Worm (Caenorhabditis elegans) whole organism, L4 larva: ENCODE measurements around the gene R10E11.5.

Experiments used
- F37D6.2 ChIP-seq: sonication (generic microtip); optimal IDR thresholded peaks from 2 replicates; lab custom pipeline; 2016; ENCODE audit warnings: mild to moderate bottlenecking, missing genetic modification characterization, missing compliant biosample characterization
- R02D3.7 ChIP-seq: fragments of 150-350 bp; sonication (generic microtip); optimal IDR thresholded peaks from 3 replicates; lab custom pipeline; 2014; ENCODE audit warnings: missing biosample characterization, missing genetic modification characterization
- T20F7.1 ChIP-seq: fragments of 200-800 bp; sonication (Bioruptor generic); optimal IDR thresholded peaks from 2 replicates; lab custom pipeline; 2018; ENCODE audit warnings: mild to moderate bottlenecking, missing genetic modification characterization, missing compliant biosample characterization
- Y105C5A.15 ChIP-seq: fragments of 200-800 bp; sonication (Bioruptor generic); IDR thresholded peaks from 2 replicates; pipeline ENCODE4 v1.3.6; 2022; ENCODE audit warnings: missing genetic modification characterization, missing compliant biosample characterization
- Y5F2A.4 ChIP-seq: fragments of 200-800 bp; sonication (Bioruptor generic); optimal IDR thresholded peaks from 2 replicates; lab custom pipeline; 2018; ENCODE audit warnings: mild to moderate bottlenecking, missing genetic modification characterization, missing compliant biosample characterization
- Y75B8A.6 ChIP-seq: fragments of 200-800 bp; sonication (Bioruptor generic); IDR thresholded peaks from 2 replicates; pipeline ENCODE4 v1.3.6; 2022; ENCODE audit warnings: missing genetic modification reagents, missing genetic modification characterization, missing compliant biosample characterization
- ZK337.2 ChIP-seq: fragments of 200-800 bp; sonication (Bioruptor generic); IDR thresholded peaks from 2 replicates; pipeline ENCODE4 v1.3.6; 2022; ENCODE audit warnings: missing genetic modification reagents, missing genetic modification characterization, missing compliant biosample characterization
- ZK546.5 ChIP-seq, 2 experiments: sonication (generic microtip); optimal IDR thresholded peaks; 2 replicates each; lab custom pipeline; 2017; ENCODE audit warnings: missing biosample characterization in 2 of 2, missing genetic modification characterization in 2 of 2
- aha-1 ChIP-seq: fragments of 150-350 bp; peaks from one replicate; lab custom pipeline; 2014; ENCODE audit warnings: missing biosample characterization, missing genetic modification characterization
- aly-2 ChIP-seq: sonication (generic microtip); optimal IDR thresholded peaks from 2 replicates; lab custom pipeline; 2018; ENCODE audit warnings: missing biosample characterization, missing genetic modification characterization
- ceh-20 ChIP-seq: fragments of 200-800 bp; sonication (Bioruptor generic); IDR thresholded peaks from 2 replicates; pipeline ENCODE4 v1.3.6; 2022; ENCODE audit warnings: missing genetic modification reagents, missing genetic modification characterization, missing compliant biosample characterization
- ceh-44 ChIP-seq: fragments of 200-800 bp; sonication (Bioruptor generic); IDR thresholded peaks from 2 replicates; pipeline ENCODE4 v1.3.6; 2022; ENCODE audit warnings: missing genetic modification reagents, missing genetic modification characterization, missing compliant biosample characterization
- ceh-82 ChIP-seq: sonication (generic microtip); optimal IDR thresholded peaks from 2 replicates; lab custom pipeline; 2017; ENCODE audit warnings: missing biosample characterization, missing genetic modification characterization
- daf-16 ChIP-seq, 3 experiments: sonication (generic microtip); optimal IDR thresholded peaks; 2 replicates each; lab custom pipeline; 2016 to 2017; ENCODE audit warnings: missing genetic modification characterization in 3 of 3, missing genetic modification reagents in 3 of 3, mild to moderate bottlenecking in 2 of 3, missing compliant biosample characterization in 2 of 3, missing biosample characterization in 1 of 3, moderate library complexity in 1 of 3
- daf-19 ChIP-seq: fragments of 200-800 bp; sonication (Bioruptor generic); conservative IDR thresholded peaks from 2 replicates; pipeline ENCODE4 v1.3.6; 2022; ENCODE audit warnings: missing genetic modification characterization, missing compliant biosample characterization
- daf-8 ChIP-seq: fragments of 200-800 bp; sonication (Bioruptor generic); IDR thresholded peaks from 2 replicates; pipeline ENCODE4 v1.3.6; 2022; ENCODE audit warnings: missing genetic modification characterization, missing compliant biosample characterization
- dmd-9 ChIP-seq: fragments of 200-800 bp; sonication (Bioruptor generic); IDR thresholded peaks from 2 replicates; pipeline ENCODE4 v1.3.6; 2022; ENCODE audit warnings: missing genetic modification reagents, missing genetic modification characterization, missing compliant biosample characterization
- dve-1 ChIP-seq: sonication (generic microtip); optimal IDR thresholded peaks from 2 replicates; lab custom pipeline; 2017; ENCODE audit warnings: antibody characterized with exemption, mild to moderate bottlenecking, missing genetic modification characterization, missing compliant biosample characterization; ENCODE audit not compliant: insufficient read depth
- egl-43 ChIP-seq: fragments of 200-800 bp; sonication (Bioruptor generic); IDR thresholded peaks from 2 replicates; pipeline ENCODE4 v1.3.6; 2022; ENCODE audit warnings: missing genetic modification reagents, missing genetic modification characterization, missing compliant biosample characterization
- fkh-10 ChIP-seq: fragments of 150-350 bp; optimal IDR thresholded peaks from 2 replicates; lab custom pipeline; 2014; ENCODE audit warnings: missing biosample characterization, missing genetic modification reagents, missing genetic modification characterization
- gei-8 ChIP-seq: fragments of 200-800 bp; sonication (Bioruptor generic); optimal IDR thresholded peaks from 2 replicates; lab custom pipeline; 2018; ENCODE audit warnings: mild to moderate bottlenecking, missing genetic modification characterization, missing compliant biosample characterization
- hlh-30 ChIP-seq: sonication (generic microtip); optimal IDR thresholded peaks from 2 replicates; lab custom pipeline; 2017; ENCODE audit warnings: antibody characterized with exemption, mild to moderate bottlenecking, missing genetic modification characterization, missing compliant biosample characterization; ENCODE audit not compliant: insufficient read depth
- hmg-1.1 ChIP-seq: fragments of 200-800 bp; sonication (Bioruptor generic); IDR thresholded peaks from 2 replicates; pipeline ENCODE4 v1.3.6; 2022; ENCODE audit warnings: missing genetic modification reagents, missing genetic modification characterization, missing compliant biosample characterization
- jun-1 ChIP-seq: fragments of 150-350 bp; optimal IDR thresholded peaks from 2 replicates; lab custom pipeline; 2014; ENCODE audit warnings: missing biosample characterization, missing genetic modification reagents, missing genetic modification characterization
- lim-7 ChIP-seq: fragments of 200-800 bp; sonication (Bioruptor generic); IDR thresholded peaks from 2 replicates; pipeline ENCODE4 v1.3.6; 2022; ENCODE audit warnings: missing genetic modification characterization, missing compliant biosample characterization
- lin-1 ChIP-seq: fragments of 200-800 bp; sonication (Bioruptor generic); IDR thresholded peaks from 2 replicates; pipeline ENCODE4 v1.3.6; 2022; ENCODE audit warnings: missing genetic modification reagents, missing genetic modification characterization, missing compliant biosample characterization
- lin-13 ChIP-seq: fragments of 150-350 bp; optimal IDR thresholded peaks from 2 replicates; lab custom pipeline; 2014; ENCODE audit warnings: missing biosample characterization, missing genetic modification reagents, missing genetic modification characterization
- lin-39 ChIP-seq: fragments of 150-350 bp; optimal IDR thresholded peaks from 2 replicates; lab custom pipeline; 2014; ENCODE audit warnings: missing biosample characterization, missing genetic modification reagents, missing genetic modification characterization
- lir-3 ChIP-seq: sonication (generic microtip); optimal IDR thresholded peaks from 2 replicates; lab custom pipeline; 2016; ENCODE audit warnings: mild to moderate bottlenecking, missing genetic modification characterization, missing compliant biosample characterization
- lsy-2 ChIP-seq, 2 experiments: fragments of 150-350 bp in 1 of 2; sonication (generic microtip) in 1 of 2; optimal IDR thresholded peaks; 2 replicates each; lab custom pipeline; 2014 to 2017; ENCODE audit warnings: missing biosample characterization in 2 of 2, missing genetic modification characterization in 2 of 2
- madf-9 ChIP-seq: fragments of 200-800 bp; sonication (Bioruptor generic); conservative IDR thresholded peaks from 2 replicates; pipeline ENCODE4 v1.3.6; 2022; ENCODE audit warnings: missing genetic modification reagents, missing genetic modification characterization, missing compliant biosample characterization
- mdl-1 ChIP-seq, 2 experiments: fragments of 150-350 bp in 1 of 2; sonication (generic microtip) in 1 of 2; optimal IDR thresholded peaks; 2 replicates each; lab custom pipeline; 2014 to 2017; ENCODE audit warnings: missing biosample characterization in 2 of 2, missing genetic modification characterization in 2 of 2
- mdt-29 ChIP-seq: fragments of 200-800 bp; sonication (Bioruptor generic); IDR thresholded peaks from 2 replicates; pipeline ENCODE4 v1.3.6; 2022; ENCODE audit warnings: missing genetic modification reagents, missing genetic modification characterization, missing compliant biosample characterization
- mep-1 ChIP-seq: fragments of 150-350 bp; sonication (generic microtip); optimal IDR thresholded peaks from 3 replicates; lab custom pipeline; 2014; ENCODE audit warnings: missing biosample characterization, missing genetic modification characterization
- mxl-3 ChIP-seq: fragments of 200-800 bp; sonication (Bioruptor generic); optimal IDR thresholded peaks from 2 replicates; lab custom pipeline; 2018; ENCODE audit warnings: mild to moderate bottlenecking, missing genetic modification characterization, missing compliant biosample characterization
- nhr-102 ChIP-seq: sonication (generic microtip); optimal IDR thresholded peaks from 2 replicates; lab custom pipeline; 2016; ENCODE audit warnings: mild to moderate bottlenecking, missing genetic modification characterization, moderate library complexity, missing compliant biosample characterization
- nhr-11 ChIP-seq: fragments of 150-350 bp; optimal IDR thresholded peaks from 2 replicates; lab custom pipeline; 2014; ENCODE audit warnings: missing biosample characterization, missing genetic modification characterization
- nhr-41 ChIP-seq: fragments of 200-800 bp; sonication (Bioruptor generic); IDR thresholded peaks from 2 replicates; pipeline ENCODE4 v1.3.6; 2022; ENCODE audit warnings: missing genetic modification reagents, missing genetic modification characterization, missing compliant biosample characterization
- nhr-42 ChIP-seq: fragments of 200-800 bp; sonication (Bioruptor generic); IDR thresholded peaks from 2 replicates; pipeline ENCODE4 v1.3.6; 2022; ENCODE audit warnings: missing genetic modification characterization, missing compliant biosample characterization
- nhr-6 ChIP-seq: fragments of 150-350 bp; optimal IDR thresholded peaks from 2 replicates; lab custom pipeline; 2014; ENCODE audit warnings: missing biosample characterization, missing genetic modification characterization
- nhr-76 ChIP-seq: fragments of 150-350 bp; optimal IDR thresholded peaks from 2 replicates; lab custom pipeline; 2014; ENCODE audit warnings: missing biosample characterization, missing genetic modification characterization
- php-3 ChIP-seq: fragments of 200-800 bp; sonication (Bioruptor generic); IDR thresholded peaks from 2 replicates; pipeline ENCODE4 v1.3.6; 2022; ENCODE audit warnings: missing genetic modification reagents, missing genetic modification characterization, missing compliant biosample characterization
- saeg-2 ChIP-seq: fragments of 200-800 bp; sonication (Bioruptor generic); IDR thresholded peaks from 2 replicates; pipeline ENCODE4 v1.3.6; 2022; ENCODE audit warnings: missing genetic modification reagents, missing genetic modification characterization, missing compliant biosample characterization
- skn-1 ChIP-seq: fragments of 150-350 bp; optimal IDR thresholded peaks from 2 replicates; lab custom pipeline; 2014; ENCODE audit warnings: missing biosample characterization, missing genetic modification characterization
- snpc-4 ChIP-seq: fragments of 150-350 bp; optimal IDR thresholded peaks from 2 replicates; lab custom pipeline; 2014; ENCODE audit warnings: missing biosample characterization, missing genetic modification characterization
- spr-1 ChIP-seq: sonication (generic microtip); optimal IDR thresholded peaks from 2 replicates; lab custom pipeline; 2016; ENCODE audit warnings: mild to moderate bottlenecking, missing genetic modification characterization, missing compliant biosample characterization
- unc-62 ChIP-seq, 3 experiments: fragments of 150-350 bp in 1 of 3; sonication (generic microtip); optimal IDR thresholded peaks in 2 of 3; peaks in 1 of 3; 1 replicate in 1 of 3; 2 replicates in 2 of 3; lab custom pipeline; 2014 to 2017; ENCODE audit warnings: missing biosample characterization in 3 of 3, missing genetic modification characterization in 3 of 3, missing genetic modification reagents in 3 of 3, missing genotype in 1 of 3
- zfp-2 ChIP-seq: sonication (generic microtip); optimal IDR thresholded peaks from 2 replicates; lab custom pipeline; 2016; ENCODE audit warnings: mild to moderate bottlenecking, missing genetic modification characterization, missing compliant biosample characterization
- zip-11 ChIP-seq: fragments of 200-800 bp; sonication (Bioruptor generic); IDR thresholded peaks from 2 replicates; pipeline ENCODE4 v1.3.6; 2022; ENCODE audit warnings: missing genetic modification characterization, missing compliant biosample characterization
- zip-2 ChIP-seq: fragments of 150-350 bp; optimal IDR thresholded peaks from 2 replicates; lab custom pipeline; 2014; ENCODE audit warnings: missing biosample characterization, missing genetic modification characterization
- ztf-11 ChIP-seq: fragments of 150-350 bp; optimal IDR thresholded peaks from 2 replicates; lab custom pipeline; 2014; ENCODE audit warnings: missing biosample characterization, missing genetic modification characterization

The R10E11.5 gene

DNA sequence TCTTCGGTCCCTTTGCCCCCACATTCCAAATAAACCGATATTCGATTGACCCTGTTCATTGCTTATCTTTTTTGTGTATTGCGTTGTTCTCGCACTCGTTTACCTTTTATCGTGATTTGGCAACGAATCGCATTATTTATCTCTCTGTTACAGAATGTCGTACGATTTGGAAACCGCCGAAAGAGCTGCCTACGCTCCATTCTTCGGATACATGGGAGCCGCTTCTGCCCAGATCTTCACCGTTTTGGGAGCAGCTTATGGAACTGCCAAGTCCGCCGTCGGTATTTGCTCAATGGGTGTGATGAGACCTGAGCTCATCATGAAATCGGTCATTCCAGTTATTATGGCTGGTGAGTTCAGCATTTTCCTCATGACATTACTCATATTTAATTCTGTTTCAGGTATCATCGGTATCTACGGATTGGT lies 7.4 kb downstream of the R10E11.5 start, which contains the start of gene vha-2 (continued):
- TF ChIP-seq lin-13 (GFP tag; lab: Kevin White, UChicago) = no peak
- TF ChIP-seq hlh-30 (tag; lab: Kevin White, UChicago) = no peak
- no peak for TF ChIP-seq fkh-10
- TF ChIP-seq spr-1 (tag; lab: Kevin White, UChicago) = peak; percentile 39
- TF ChIP-seq daf-19 (GFP tag; lab: Robert Waterston, UW) = no peak
- no peak for TF ChIP-seq nhr-76 (tag; lab: Kevin White, UChicago)
- no peak for TF ChIP-seq ceh-20 (GFP tag; lab: Robert Waterston, UW)
- no peak for TF ChIP-seq lsy-2 (tag; optimal IDR thresholded peaks at IDR 0.05; lab: Kevin White, UChicago)
- TF ChIP-seq zip-11 (GFP tag; lab: Robert Waterston, UW) = no peak
- TF ChIP-seq T20F7.1 (GFP tag; lab: Kevin White, UChicago) = peak; percentile 61
- no peak for TF ChIP-seq snpc-4 (tag; lab: Kevin White, UChicago)
- no peak for TF ChIP-seq aha-1 (tag; lab: Kevin White, UChicago)
- TF ChIP-seq mdt-29 = no peak
- no peak for TF ChIP-seq lir-3 (tag; lab: Kevin White, UChicago)
- TF ChIP-seq zip-2 (tag; lab: Kevin White, UChicago) = no peak
- TF ChIP-seq daf-16 (GFP tag; optimal IDR thresholded peaks at IDR 0.05; lab: Kevin White, UChicago) = peak in 1 of 2 experiments; percentile 9
- TF ChIP-seq daf-16 (tag; optimal IDR thresholded peaks at IDR 0.05; lab: Kevin White, UChicago) = peak; percentile 31
- no peak for TF ChIP-seq ztf-11
- no peak for TF ChIP-seq lim-7
- no peak for TF ChIP-seq ceh-44 (GFP tag; lab: Robert Waterston, UW)
- no peak for TF ChIP-seq nhr-6 (tag; lab: Kevin White, UChicago)
- TF ChIP-seq R02D3.7 (tag; lab: Kevin White, UChicago) = no peak
- TF ChIP-seq Y5F2A.4 = no peak
- TF ChIP-seq ZK546.5 (tag; optimal IDR thresholded peaks at IDR 0.05; lab: Kevin White, UChicago) = no peak
- no peak for TF ChIP-seq zfp-2 (tag; lab: Kevin White, UChicago)
- no peak for TF ChIP-seq saeg-2 (GFP tag; lab: Robert Waterston, UW)
- TF ChIP-seq lin-1 (GFP tag; lab: Robert Waterston, UW) = peak; percentile 61
- peak; percentile 49; the same call in 1 of the 2 replicates for TF ChIP-seq madf-9
- TF ChIP-seq F37D6.2 = no peak
- peak; percentile 12 for TF ChIP-seq nhr-102
- TF ChIP-seq lin-39 (tag; lab: Kevin White, UChicago) = no peak
- TF ChIP-seq ZK337.2 (GFP tag; lab: Robert Waterston, UW) = no peak
- no peak for TF ChIP-seq mdl-1 (tag; optimal IDR thresholded peaks at IDR 0.05; lab: Kevin White, UChicago)
- TF ChIP-seq ceh-82 (tag; lab: Kevin White, UChicago) = no peak
- no peak for TF ChIP-seq nhr-41 (GFP tag; lab: Robert Waterston, UW)
- no peak for TF ChIP-seq skn-1 (tag; lab: Kevin White, UChicago)
- TF ChIP-seq Y105C5A.15 (GFP tag; lab: Robert Waterston, UW) = no peak
- TF ChIP-seq jun-1 (tag; lab: Kevin White, UChicago) = no peak
- TF ChIP-seq gei-8 = no peak
- TF ChIP-seq unc-62 (GFP tag; optimal IDR thresholded peaks at IDR 0.05 in 1 of 2; lab: Kevin White, UChicago) = peak in 1 of 2 experiments; percentile 91
- no peak for TF ChIP-seq unc-62 (tag; optimal IDR thresholded peaks at IDR 0.05; lab: Kevin White, UChicago)
- TF ChIP-seq daf-8 (GFP tag; lab: Robert Waterston, UW) = 0 out of 2 replicates have a peak, but pooled peaks have one; percentile 10
- TF ChIP-seq mep-1 (tag; lab: Kevin White, UChicago) = peak; percentile 7
- TF ChIP-seq dve-1 = peak; percentile 31
- TF ChIP-seq nhr-42 (GFP tag; lab: Robert Waterston, UW) = no peak
- TF ChIP-seq Y75B8A.6 (GFP tag; lab: Robert Waterston, UW) = no peak
- no peak for TF ChIP-seq dmd-9 (GFP tag; lab: Robert Waterston, UW)
- TF ChIP-seq aly-2 (tag; lab: Kevin White, UChicago) = no peak
- no peak for TF ChIP-seq nhr-11 (tag; lab: Kevin White, UChicago)
- no peak for TF ChIP-seq hmg-1.1
- TF ChIP-seq php-3 (GFP tag; lab: Robert Waterston, UW) = no peak
- no peak for TF ChIP-seq mxl-3 (GFP tag; lab: Kevin White, UChicago)
- 0 out of 2 replicates have a peak, but pooled peaks have one; percentile 47 for TF ChIP-seq egl-43 (GFP tag; lab: Robert Waterston, UW)
